Worm (Caenorhabditis elegans) whole organism, L3 larva: Measurements from ENCODE around the gene subs-4.

ENCODE experiments used
- ama-1 ChIP-seq: fragments of 150-350 bp; optimal IDR thresholded peaks from 2 replicates; lab custom pipeline; 2018
- ceh-82 ChIP-seq: fragments of 150-350 bp; optimal IDR thresholded peaks from 2 replicates; lab custom pipeline; 2014; ENCODE audit warnings: missing biosample characterization, missing genetic modification characterization
- daf-12 ChIP-seq: fragments of 150-350 bp; optimal IDR thresholded peaks from 2 replicates; lab custom pipeline; 2014; ENCODE audit warnings: missing biosample characterization, missing genetic modification reagents, missing genetic modification characterization
- egl-27 ChIP-seq: sonication (generic microtip); optimal IDR thresholded peaks from 4 replicates; lab custom pipeline; 2017; ENCODE audit warnings: missing biosample characterization, missing genetic modification reagents, missing genetic modification characterization
- egl-5 ChIP-seq: fragments of 150-350 bp; optimal IDR thresholded peaks from 2 replicates; lab custom pipeline; 2017; ENCODE audit warnings: missing biosample characterization, missing genetic modification reagents, missing genetic modification characterization, inconsistent platforms
- elt-1 ChIP-seq: fragments of 150-350 bp; optimal IDR thresholded peaks from 2 replicates; lab custom pipeline; 2014; ENCODE audit warnings: missing biosample characterization, missing genetic modification characterization
- elt-2 ChIP-seq: sonication (generic microtip); optimal IDR thresholded peaks from 2 replicates; lab custom pipeline; 2016; ENCODE audit warnings: missing genetic modification reagents, mild to moderate bottlenecking, missing genetic modification characterization, missing compliant biosample characterization
- fos-1 ChIP-seq: fragments of 150-350 bp; optimal IDR thresholded peaks from 2 replicates; lab custom pipeline; 2014; ENCODE audit warnings: missing biosample characterization, missing genetic modification characterization
- hmg-11 ChIP-seq: sonication (generic microtip); optimal IDR thresholded peaks from 2 replicates; lab custom pipeline; 2016; ENCODE audit warnings: missing genetic modification characterization, missing compliant biosample characterization
- jun-1 ChIP-seq: fragments of 150-350 bp; optimal IDR thresholded peaks from 2 replicates; lab custom pipeline; 2014; ENCODE audit warnings: missing biosample characterization, missing genetic modification reagents, missing genetic modification characterization
- lsy-12 ChIP-seq: sonication (generic microtip); optimal IDR thresholded peaks from 2 replicates; lab custom pipeline; 2016; ENCODE audit warnings: mild to moderate bottlenecking, missing genetic modification characterization, missing compliant biosample characterization
- mdl-1 ChIP-seq: fragments of 150-350 bp; optimal IDR thresholded peaks from 2 replicates; lab custom pipeline; 2014; ENCODE audit warnings: missing biosample characterization, missing genetic modification characterization
- mml-1 ChIP-seq: fragments of 150-350 bp; sonication (generic microtip); optimal IDR thresholded peaks from 3 replicates; lab custom pipeline; 2014; ENCODE audit warnings: missing biosample characterization, missing genetic modification characterization
- nhr-11 ChIP-seq: fragments of 150-350 bp; optimal IDR thresholded peaks from 2 replicates; lab custom pipeline; 2014; ENCODE audit warnings: missing biosample characterization, missing genetic modification characterization
- nhr-12 ChIP-seq: fragments of 150-350 bp; optimal IDR thresholded peaks from 2 replicates; lab custom pipeline; 2014; ENCODE audit warnings: missing biosample characterization, missing genetic modification characterization
- nhr-23 ChIP-seq: fragments of 150-350 bp; optimal IDR thresholded peaks from 2 replicates; lab custom pipeline; 2014; ENCODE audit warnings: missing biosample characterization, missing genetic modification reagents, missing genetic modification characterization
- nhr-237 ChIP-seq: fragments of 150-350 bp; optimal IDR thresholded peaks from 2 replicates; lab custom pipeline; 2014; ENCODE audit warnings: missing biosample characterization, missing genetic modification characterization
- nhr-25 ChIP-seq: sonication (generic microtip); optimal IDR thresholded peaks from 2 replicates; lab custom pipeline; 2017; ENCODE audit warnings: missing biosample characterization, missing genetic modification characterization
- nhr-43 ChIP-seq: sonication (generic microtip); optimal IDR thresholded peaks from 2 replicates; lab custom pipeline; 2016; ENCODE audit warnings: mild to moderate bottlenecking, missing genetic modification characterization, missing compliant biosample characterization; ENCODE audit not compliant: poor library complexity, severe bottlenecking
- nhr-67 ChIP-seq: fragments of 150-350 bp; optimal IDR thresholded peaks from 2 replicates; lab custom pipeline; 2014; ENCODE audit warnings: missing biosample characterization, missing genetic modification characterization
- nhr-77 ChIP-seq: fragments of 150-350 bp; optimal IDR thresholded peaks from 2 replicates; lab custom pipeline; 2014; ENCODE audit warnings: missing biosample characterization, missing genetic modification characterization
- pha-4 ChIP-seq: fragments of 150-350 bp; optimal IDR thresholded peaks from 2 replicates; lab custom pipeline; 2014; ENCODE audit warnings: missing biosample characterization, missing genetic modification reagents, missing genetic modification characterization
- pqm-1 ChIP-seq: fragments of 150-350 bp; optimal IDR thresholded peaks from 2 replicates; lab custom pipeline; 2017; ENCODE audit warnings: missing biosample characterization, missing genetic modification characterization, inconsistent platforms
- sea-2 ChIP-seq: fragments of 150-350 bp; sonication (generic microtip); optimal IDR thresholded peaks from 4 replicates; lab custom pipeline; 2014; ENCODE audit warnings: missing biosample characterization, missing genetic modification reagents, missing genetic modification characterization
- skn-1 ChIP-seq: fragments of 150-350 bp; optimal IDR thresholded peaks from 2 replicates; lab custom pipeline; 2014; ENCODE audit warnings: missing biosample characterization, missing genetic modification characterization
- tbx-2 ChIP-seq: sonication (generic microtip); optimal IDR thresholded peaks from 2 replicates; lab custom pipeline; 2016; ENCODE audit warnings: mild to moderate bottlenecking, missing genetic modification characterization, missing compliant biosample characterization
- unc-39 ChIP-seq: sonication (generic microtip); optimal IDR thresholded peaks from 4 replicates; lab custom pipeline; 2017; ENCODE audit warnings: missing biosample characterization, missing genetic modification characterization
- unc-62 ChIP-seq: fragments of 150-350 bp; sonication (generic microtip); optimal IDR thresholded peaks from 4 replicates; lab custom pipeline; 2014; ENCODE audit warnings: missing biosample characterization, missing genetic modification reagents, missing genetic modification characterization
- zag-1 ChIP-seq: fragments of 150-350 bp; optimal IDR thresholded peaks from 2 replicates; lab custom pipeline; 2014; ENCODE audit warnings: missing biosample characterization, missing genetic modification characterization
- ztf-11 ChIP-seq: fragments of 150-350 bp; optimal IDR thresholded peaks from 2 replicates; lab custom pipeline; 2014; ENCODE audit warnings: missing biosample characterization, missing genetic modification characterization
- ztf-4 ChIP-seq: fragments of 150-350 bp; optimal IDR thresholded peaks from 2 replicates; lab custom pipeline; 2014; ENCODE audit warnings: missing biosample characterization, missing genetic modification characterization

The subs-4 gene

DNA sequence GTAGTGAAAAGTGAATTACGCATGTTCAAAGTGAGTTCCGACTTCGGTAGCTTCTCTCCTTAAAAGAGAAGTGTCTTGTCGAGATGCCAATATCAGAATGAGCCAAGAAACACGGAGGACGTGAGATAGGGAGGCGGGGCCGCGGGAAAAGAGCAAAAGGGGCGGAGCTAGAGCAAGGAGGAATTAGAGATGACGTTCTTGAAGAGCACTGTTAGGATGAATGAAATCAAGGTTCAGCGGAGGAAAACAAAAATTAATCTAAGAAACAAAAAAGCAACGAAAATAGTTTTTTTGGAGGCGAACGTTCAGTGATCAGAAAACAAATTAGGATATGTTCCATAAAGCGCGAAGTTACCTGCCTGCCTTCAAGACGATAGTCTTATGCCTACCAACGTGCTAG is 11.1 kb downstream of the subs-4 start, which contains the start of gene nlp-21:
nlp-21 (minus strand) TSS at position 101 of the 400 bp plus-strand sequence.
- TF ChIP-seq nhr-67 (tag; lab: Kevin White, UChicago), result no peak
- no peak for TF ChIP-seq nhr-12 (tag; lab: Kevin White, UChicago)

- no peak for TF ChIP-seq elt-2
- TF ChIP-seq mdl-1 (tag; lab: Kevin White, UChicago), result no peak
- TF ChIP-seq jun-1 (tag; lab: Kevin White, UChicago), result no peak
- TF ChIP-seq zag-1, result no peak
- TF ChIP-seq nhr-25, result no peak
- no peak for TF ChIP-seq nhr-237 (tag; lab: Kevin White, UChicago)
These were observed 15.5 kb downstream of the subs-4 start, which contains the start of gene Y47D3B.3 for ce11 chrIII:11397499-11397898. Gene Y47D3B.3 (plus strand): TSS chrIII:11397799.

- TF ChIP-seq ceh-82 (tag; lab: Kevin White, UChicago), result no peak
- TF ChIP-seq nhr-25, result no peak
These were observed 20.7 kb downstream of the subs-4 start, which contains the start of gene Y47D3B.12 for ce11 chrIII:11402717-11403116. Gene Y47D3B.12 (plus strand): TSS chrIII:11403017.

- TF ChIP-seq egl-5 (tag; lab: Kevin White, UChicago) (no peak), nhr-77 (tag; lab: Kevin White, UChicago) (no peak), pqm-1 (tag; lab: Kevin White, UChicago) (no peak), mml-1 (tag; lab: Kevin White, UChicago) (no peak), egl-27 (no peak)
These were observed 23.0 kb downstream of the subs-4 start, which contains the start of gene Y47D3B.4 for ce11 chrIII:11405049-11405448. Gene Y47D3B.4 (plus strand): TSS chrIII:11405349.

- TF ChIP-seq lsy-12, result no peak
- TF ChIP-seq elt-1, result no peak
- TF ChIP-seq nhr-43 (tag; lab: Kevin White, UChicago), result no peak
- TF ChIP-seq nhr-23 (tag; lab: Kevin White, UChicago), result no peak
- no peak for TF ChIP-seq nhr-11 (tag; lab: Kevin White, UChicago)
- no peak for TF ChIP-seq unc-62 (GFP tag; lab: Kevin White, UChicago)
- no peak for TF ChIP-seq elt-2
- TF ChIP-seq jun-1 (tag; lab: Kevin White, UChicago), result no peak
- TF ChIP-seq nhr-77 (tag; lab: Kevin White, UChicago), result no peak
These were observed 28.4 kb downstream of the subs-4 start, which contains the start of gene twk-31 for ce11 chrIII:11410378-11410777. Gene twk-31 (plus strand): TSS chrIII:11410678.

- no peak for TF ChIP-seq elt-1
- TF ChIP-seq, all 47 proteins: peak for 0
These were observed 37.5 kb downstream of the subs-4 start for ce11 chrIII:11419551-11419950.

- TF ChIP-seq nhr-23 (tag; lab: Kevin White, UChicago), result no peak
- TF ChIP-seq mml-1 (tag; lab: Kevin White, UChicago), result no peak
- no peak for TF ChIP-seq pha-4
- TF ChIP-seq hmg-11 (tag; lab: Kevin White, UChicago), result no peak
- TF ChIP-seq daf-12 (tag; lab: Kevin White, UChicago), result no peak
- no peak for TF ChIP-seq ama-1 (lab: Kevin White, UChicago)
- no peak for TF ChIP-seq zag-1
- no peak for TF ChIP-seq unc-62 (GFP tag; lab: Kevin White, UChicago)
- no peak for TF ChIP-seq sea-2
- no peak for TF ChIP-seq fos-1
- TF ChIP-seq tbx-2 (tag; lab: Kevin White, UChicago), result no peak
- no peak for TF ChIP-seq nhr-77 (tag; lab: Kevin White, UChicago)
- no peak for TF ChIP-seq ceh-82 (tag; lab: Kevin White, UChicago)
- no peak for TF ChIP-seq skn-1 (tag; lab: Kevin White, UChicago)
- TF ChIP-seq ztf-11 (tag; lab: Kevin White, UChicago), result no peak
- no peak for TF ChIP-seq ztf-4 (tag; lab: Kevin White, UChicago)
- no peak for TF ChIP-seq unc-39 (tag; lab: Kevin White, UChicago)
These were observed 42.8 kb downstream of the subs-4 start for ce11 chrIII:11424815-11425214.
